Worm (Caenorhabditis elegans): Measurements from ENCODE around the gene zmp-6.

DNA sequence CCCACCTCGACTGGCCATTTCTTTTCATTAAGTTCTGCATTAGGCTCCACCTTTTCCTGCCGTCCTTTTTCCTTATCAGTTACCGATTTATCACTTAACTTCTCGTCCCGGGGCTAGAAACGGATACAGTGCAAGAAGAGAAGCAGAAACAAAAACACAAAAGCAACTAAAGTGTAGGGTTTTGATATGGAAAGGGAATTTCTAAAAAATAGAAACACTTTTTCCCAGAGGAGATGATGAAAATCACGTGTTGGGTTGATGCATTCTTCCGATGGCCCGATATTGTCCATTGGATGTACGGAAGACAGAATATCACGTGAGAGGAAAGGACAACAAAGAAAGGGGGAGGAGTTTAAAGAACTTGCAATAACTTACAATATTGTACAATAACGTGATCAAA lies 25.2 kb upstream of the zmp-6 start:
- TF ChIP-seq dpl-1 (GFP tag; optimal IDR thresholded peaks at IDR 0.05) (peak; percentile 6), unc-62 (GFP tag; optimal IDR thresholded peaks at IDR 0.05 in 1 of 2) (no peak), unc-62 (tag; optimal IDR thresholded peaks at IDR 0.05) (no peak), pha-4 (GFP tag; IDR thresholded peaks at IDR 0.05) (no peak), pha-4 (tag; optimal IDR thresholded peaks at IDR 0.05) (no peak), ZK546.5 (tag; optimal IDR thresholded peaks at IDR 0.05) (no peak), hlh-30 (tag; optimal IDR thresholded peaks at IDR 0.05; ENCODE audit: insufficient read depth) (peak; percentile 86), ztf-11 (tag; optimal IDR thresholded peaks at IDR 0.05) (no peak), egl-27 (tag; optimal IDR thresholded peaks at IDR 0.05) (no peak)
